Worm (Caenorhabditis elegans): ENCODE measurements around the gene mps-4.

DNA sequence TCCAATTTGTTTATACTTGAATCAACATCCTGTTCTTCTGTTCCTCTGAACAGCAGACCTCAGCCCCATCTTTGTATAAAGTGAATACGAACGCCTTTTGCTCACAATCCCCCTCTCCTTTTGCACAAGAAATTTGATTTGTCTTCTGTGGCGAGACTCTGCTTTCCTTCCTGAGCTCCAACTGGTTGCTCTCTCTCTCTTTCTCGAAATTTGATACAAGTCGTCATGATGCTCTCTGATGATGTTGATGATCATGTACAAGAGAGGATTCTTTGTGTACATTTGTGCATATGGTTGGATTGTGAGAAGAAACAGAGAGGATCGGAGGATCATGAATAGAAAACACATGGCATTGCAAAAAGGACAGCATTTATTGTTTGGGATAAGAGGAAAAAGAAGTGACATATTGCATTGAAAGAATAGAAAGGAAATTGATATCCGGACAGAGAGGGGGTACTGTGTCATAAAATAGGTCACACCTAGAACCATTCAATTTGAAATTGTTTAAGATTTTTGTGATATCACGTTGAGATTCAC is 29.4 kb upstream of the mps-4 start:
- TF ChIP-seq elt-3 (tag; optimal IDR thresholded peaks at IDR 0.05), result no peak
- TF ChIP-seq nhr-237 (tag; optimal IDR thresholded peaks at IDR 0.05), result no peak
- no peak for TF ChIP-seq tbx-2 (tag; optimal IDR thresholded peaks at IDR 0.05)
- TF ChIP-seq dpl-1 (GFP tag; optimal IDR thresholded peaks at IDR 0.05), result no peak
- no peak for TF ChIP-seq fkh-10 (GFP tag; optimal IDR thresholded peaks at IDR 0.05)
- TF ChIP-seq snpc-4 (tag; optimal IDR thresholded peaks at IDR 0.05), result no peak
- TF ChIP-seq skn-1 (tag; optimal IDR thresholded peaks at IDR 0.05), result no peak
- TF ChIP-seq unc-62 (GFP tag; optimal IDR thresholded peaks at IDR 0.05), result no peak
- TF ChIP-seq lin-15B (tag; optimal IDR thresholded peaks at IDR 0.05), result no peak
- no peak for TF ChIP-seq alr-1 (tag; optimal IDR thresholded peaks at IDR 0.05; ENCODE audit: borderline replicate concordance)

Measured in whole organism, L1 larva.